Fruit fly (Drosophila melanogaster) whole organism, embryonic: ENCODE measurements around the gene Nepl21.

Experiments used
- Ada2b ChIP-seq: fragments of 200-800 bp; sonication (Bioruptor generic); IDR thresholded peaks from 2 replicates; pipeline ENCODE4 v1.3.6; 2022; ENCODE audit warnings: missing biosample characterization, missing genetic modification characterization
- B-H1 ChIP-seq: fragments of 200-800 bp; sonication (Bioruptor generic); IDR thresholded peaks from 3 replicates; pipeline ENCODE4 v1.3.6; 2022; ENCODE audit warnings: missing biosample characterization, missing genetic modification characterization
- CG10209 ChIP-seq: fragments of 200-800 bp; sonication (Bioruptor generic); optimal IDR thresholded peaks from 3 replicates; lab custom pipeline; 2017; ENCODE audit warnings: missing biosample characterization, mild to moderate bottlenecking, missing genetic modification characterization, missing genetic modification reagents
- CG12219 ChIP-seq: fragments of 200-800 bp; sonication (Bioruptor generic); optimal IDR thresholded peaks from 3 replicates; lab custom pipeline; 2018; ENCODE audit warnings: missing biosample characterization, mild to moderate bottlenecking, missing genetic modification characterization
- CG12769 ChIP-seq: fragments of 200-800 bp; sonication (Bioruptor generic); optimal IDR thresholded peaks from 2 replicates; lab custom pipeline; 2019; ENCODE audit warnings: missing biosample characterization, mild to moderate bottlenecking, missing genetic modification characterization, moderate library complexity
- CG12942 ChIP-seq: fragments of 200-800 bp; sonication (Bioruptor generic); optimal IDR thresholded peaks from 3 replicates; lab custom pipeline; 2016; ENCODE audit warnings: missing biosample characterization, missing genetic modification characterization
- CG1529 ChIP-seq: fragments of 200-800 bp; sonication (Bioruptor generic); optimal IDR thresholded peaks from 3 replicates; lab custom pipeline; 2018; ENCODE audit warnings: missing biosample characterization, missing genetic modification characterization
- CG1603 ChIP-seq: fragments of 200-800 bp; sonication (Bioruptor generic); optimal IDR thresholded peaks from 2 replicates; lab custom pipeline; 2019; ENCODE audit warnings: missing biosample characterization, mild to moderate bottlenecking, missing genetic modification characterization, moderate library complexity
- CG16779 ChIP-seq: fragments of 200-800 bp; sonication (Bioruptor generic); IDR thresholded peaks from 2 replicates; pipeline ENCODE4 v1.3.6; 2022; ENCODE audit warnings: missing biosample characterization, missing genetic modification characterization
- CG17612 ChIP-seq: fragments of 200-800 bp; sonication (Bioruptor generic); IDR thresholded peaks from 2 replicates; pipeline ENCODE4 v1.3.6; 2022; ENCODE audit warnings: missing biosample characterization, missing genetic modification characterization
- CG1832 ChIP-seq: fragments of 200-800 bp; sonication (Bioruptor generic); optimal IDR thresholded peaks from 2 replicates; lab custom pipeline; 2017; ENCODE audit warnings: missing biosample characterization, mild to moderate bottlenecking, missing genetic modification characterization, inconsistent platforms
- CG18476 ChIP-seq: fragments of 200-800 bp; sonication (Bioruptor generic); optimal IDR thresholded peaks from 2 replicates; lab custom pipeline; 2016; ENCODE audit warnings: missing biosample characterization, mild to moderate bottlenecking, missing genetic modification characterization
- CG2712 ChIP-seq: fragments of 200-800 bp; optimal IDR thresholded peaks from 3 replicates; lab custom pipeline; 2019; ENCODE audit warnings: missing biosample characterization, mild to moderate bottlenecking, missing genetic modification characterization, moderate library complexity
- CG33557 ChIP-seq: fragments of 200-800 bp; sonication (Bioruptor generic); optimal IDR thresholded peaks from 2 replicates; lab custom pipeline; 2019; ENCODE audit warnings: missing biosample characterization, mild to moderate bottlenecking, missing genetic modification characterization, moderate library complexity
- CG6791 ChIP-seq: fragments of 200-800 bp; sonication (Bioruptor generic); IDR thresholded peaks from 3 replicates; pipeline ENCODE4 v1.3.6; 2022; ENCODE audit warnings: missing biosample characterization, missing genetic modification characterization; ENCODE audit not compliant: partially characterized antibody
- CG8290 ChIP-seq, 3 experiments: fragments of 200-800 bp; sonication (Bioruptor generic); optimal IDR thresholded peaks; 2 replicates each; lab custom pipeline; 2016 to 2019; ENCODE audit warnings: missing biosample characterization in 3 of 3, missing genetic modification characterization in 3 of 3, mild to moderate bottlenecking in 2 of 3, moderate library complexity in 1 of 3
- CG9215 ChIP-seq: fragments of 200-800 bp; sonication (Bioruptor generic); IDR thresholded peaks from 2 replicates; pipeline ENCODE4 v1.3.6; 2022; ENCODE audit warnings: missing biosample characterization, missing genetic modification characterization
- CG9727 ChIP-seq: fragments of 200-800 bp; sonication (Bioruptor generic); optimal IDR thresholded peaks from 3 replicates; lab custom pipeline; 2017; ENCODE audit warnings: missing biosample characterization, mild to moderate bottlenecking, missing genetic modification characterization
- CTCF ChIP-seq: fragments of 200-800 bp; sonication (Bioruptor generic); optimal IDR thresholded peaks from 2 replicates; lab custom pipeline; 2017; ENCODE audit warnings: missing biosample characterization, mild to moderate bottlenecking, missing genetic modification characterization, moderate library complexity
- Deaf1 ChIP-seq: fragments of 200-800 bp; optimal IDR thresholded peaks from 3 replicates; lab custom pipeline; 2019; ENCODE audit warnings: missing biosample characterization, mild to moderate bottlenecking, missing genetic modification characterization, moderate library complexity
- Dll ChIP-seq: fragments of 200-800 bp; sonication (Bioruptor generic); IDR thresholded peaks from 4 replicates; pipeline ENCODE4 v1.3.6; 2022; ENCODE audit warnings: missing biosample characterization, missing genetic modification characterization; ENCODE audit not compliant: partially characterized antibody
- Elba2 ChIP-seq: fragments of 200-800 bp; sonication (Bioruptor generic); optimal IDR thresholded peaks from 3 replicates; lab custom pipeline; 2016; ENCODE audit warnings: missing biosample characterization, missing genetic modification characterization
- Hr39 ChIP-seq: fragments of >200 bp; optimal IDR thresholded peaks from 2 replicates; lab custom pipeline; 2017
- Kr ChIP-seq: fragments of 200-800 bp; sonication (Bioruptor generic); optimal IDR thresholded peaks from 2 replicates; lab custom pipeline; 2017; ENCODE audit warnings: missing biosample characterization, mild to moderate bottlenecking, missing genetic modification characterization
- Nf-YC ChIP-seq: fragments of 200-800 bp; optimal IDR thresholded peaks from 3 replicates; lab custom pipeline; 2019; ENCODE audit warnings: missing biosample characterization, mild to moderate bottlenecking, missing genetic modification characterization, moderate library complexity
- Oli ChIP-seq: fragments of 200-800 bp; sonication (Bioruptor generic); optimal IDR thresholded peaks from 2 replicates; lab custom pipeline; 2018; ENCODE audit warnings: missing biosample characterization, mild to moderate bottlenecking, missing genetic modification characterization, moderate library complexity
- ab ChIP-seq: fragments of 200-800 bp; sonication (Bioruptor generic); optimal IDR thresholded peaks from 2 replicates; lab custom pipeline; 2016; ENCODE audit warnings: missing biosample characterization, missing genetic modification characterization
- abd-A ChIP-seq: fragments of 200-800 bp; sonication (Bioruptor generic); optimal IDR thresholded peaks from 3 replicates; lab custom pipeline; 2019; ENCODE audit warnings: missing biosample characterization, mild to moderate bottlenecking, missing genetic modification characterization, moderate library complexity
- bab2 ChIP-seq: fragments of 200-800 bp; sonication (Bioruptor generic); optimal IDR thresholded peaks from 2 replicates; lab custom pipeline; 2016; ENCODE audit warnings: missing biosample characterization, missing genetic modification characterization
- bbx ChIP-seq: fragments of 200-800 bp; sonication (Bioruptor generic); IDR thresholded peaks from 2 replicates; pipeline ENCODE4 v1.3.6; 2022; ENCODE audit warnings: missing biosample characterization, missing genetic modification characterization; ENCODE audit not compliant: partially characterized antibody
- br ChIP-seq: fragments of >200 bp; optimal IDR thresholded peaks from 2 replicates; lab custom pipeline; 2017
- bsh ChIP-seq, 2 experiments: fragments of 200-800 bp; sonication (Bioruptor generic); optimal IDR thresholded peaks; 2 replicates each; lab custom pipeline; 2017 to 2018; ENCODE audit warnings: mild to moderate bottlenecking in 2 of 2, missing biosample characterization in 2 of 2, missing genetic modification characterization in 2 of 2, moderate library complexity in 1 of 2
- chinmo ChIP-seq: fragments of 200-800 bp; sonication (Bioruptor generic); IDR thresholded peaks from 4 replicates; pipeline ENCODE4 v1.3.6; 2022; ENCODE audit warnings: missing biosample characterization, missing genetic modification characterization; ENCODE audit not compliant: partially characterized antibody
- ci ChIP-seq: fragments of 200-800 bp; sonication (Bioruptor generic); IDR thresholded peaks from 3 replicates; pipeline ENCODE4 v1.3.6; 2022; ENCODE audit warnings: missing biosample characterization, missing genetic modification characterization
- corto ChIP-seq: fragments of 200-800 bp; sonication (Bioruptor generic); optimal IDR thresholded peaks from 2 replicates; lab custom pipeline; 2016; ENCODE audit warnings: missing biosample characterization, mild to moderate bottlenecking, missing genetic modification characterization, moderate library complexity
- crol ChIP-seq: fragments of 200-800 bp; sonication (Bioruptor generic); IDR thresholded peaks from 2 replicates; pipeline ENCODE4 v1.3.6; 2022; ENCODE audit warnings: missing biosample characterization, missing genetic modification characterization
- dm ChIP-seq: fragments of 200-800 bp; sonication (Bioruptor generic); optimal IDR thresholded peaks from 3 replicates; lab custom pipeline; 2016; ENCODE audit warnings: missing biosample characterization, missing genetic modification characterization
- ewg ChIP-seq: fragments of 200-800 bp; sonication (Bioruptor generic); optimal IDR thresholded peaks from 3 replicates; lab custom pipeline; 2017; ENCODE audit warnings: mild to moderate bottlenecking, missing biosample characterization, missing genetic modification reagents, missing genetic modification characterization
- gem ChIP-seq: fragments of 200-800 bp; sonication (Bioruptor generic); optimal IDR thresholded peaks from 2 replicates; lab custom pipeline; 2019; ENCODE audit warnings: missing biosample characterization, mild to moderate bottlenecking, missing genetic modification characterization, moderate library complexity
- kni ChIP-seq: fragments of 200-800 bp; sonication (Bioruptor generic); optimal IDR thresholded peaks from 3 replicates; lab custom pipeline; 2017; ENCODE audit warnings: mild to moderate bottlenecking, missing biosample characterization, missing genetic modification reagents, missing genetic modification characterization
- nerfin-2 ChIP-seq: fragments of 200-800 bp; sonication (Bioruptor generic); IDR thresholded peaks from 2 replicates; pipeline ENCODE4 v1.3.6; 2022; ENCODE audit warnings: missing biosample characterization, missing genetic modification characterization; ENCODE audit not compliant: partially characterized antibody
- nom ChIP-seq: fragments of 200-800 bp; sonication (Bioruptor generic); optimal IDR thresholded peaks from 2 replicates; lab custom pipeline; 2017; ENCODE audit warnings: missing biosample characterization, missing genetic modification characterization, mild to moderate bottlenecking, moderate library complexity, missing genetic modification reagents
- onecut ChIP-seq: fragments of 200-800 bp; sonication (Bioruptor generic); IDR thresholded peaks from 2 replicates; pipeline ENCODE4 v1.3.6; 2022; ENCODE audit warnings: missing biosample characterization, missing genetic modification characterization
- p53 ChIP-seq: fragments of 200-800 bp; sonication (Bioruptor generic); optimal IDR thresholded peaks from 2 replicates; lab custom pipeline; 2016; ENCODE audit warnings: missing biosample characterization, missing genetic modification characterization
- rib ChIP-seq: fragments of 200-800 bp; sonication (Bioruptor generic); IDR thresholded peaks from 2 replicates; pipeline ENCODE4 v1.3.6; 2022; ENCODE audit warnings: missing biosample characterization, missing genetic modification characterization
- slou ChIP-seq: fragments of 200-800 bp; sonication (Bioruptor generic); optimal IDR thresholded peaks from 3 replicates; lab custom pipeline; 2016; ENCODE audit warnings: missing biosample characterization, missing genetic modification characterization
- tna ChIP-seq: fragments of 200-800 bp; sonication (Bioruptor generic); IDR thresholded peaks from 2 replicates; pipeline ENCODE4 v1.3.6; 2022; ENCODE audit warnings: missing biosample characterization, missing genetic modification characterization; ENCODE audit not compliant: partially characterized antibody
- tx ChIP-seq: fragments of 200-800 bp; sonication (Bioruptor generic); optimal IDR thresholded peaks from 2 replicates; lab custom pipeline; 2016; ENCODE audit warnings: missing biosample characterization, missing genetic modification characterization
- unc-4 ChIP-seq: fragments of 200-800 bp; sonication (Bioruptor generic); IDR thresholded peaks from 2 replicates; pipeline ENCODE4 v1.3.6; 2022; ENCODE audit warnings: missing biosample characterization, missing genetic modification characterization; ENCODE audit not compliant: partially characterized antibody
- wdn ChIP-seq: fragments of 200-800 bp; sonication (Bioruptor generic); IDR thresholded peaks from 2 replicates; pipeline ENCODE4 v1.3.6; 2022; ENCODE audit warnings: missing biosample characterization, missing genetic modification characterization
- zen ChIP-seq: fragments of 200-800 bp; sonication (Bioruptor generic); optimal IDR thresholded peaks from 3 replicates; lab custom pipeline; 2018; ENCODE audit warnings: missing biosample characterization, mild to moderate bottlenecking, missing genetic modification characterization, moderate library complexity

The Nepl21 gene

dm6 chr3R:28858241-28858647 is 25.2 kb upstream of the Nepl21 start:
- TF ChIP-seq gem (tag; lab: Kevin White, UChicago) (no peak), CG1832 (peak; percentile 72), CG33557 (GFP tag; lab: Kevin White, UChicago) (no peak), CG10209 (GFP tag; lab: Kevin White, UChicago) (no peak), Oli (tag; lab: Kevin White, UChicago) (no peak), Deaf1 (peak; percentile 69), CG12769 (tag; lab: Kevin White, UChicago) (peak; percentile 9), onecut (no peak), ci (GFP tag; lab: Robert Waterston, UW) (peak; percentile 16; the same call in 1 of the 3 replicates), CG6791 (GFP tag; lab: Robert Waterston, UW) (peak; percentile 30; the same call in 1 of the 3 replicates), Hr39 (lab: Kevin White, UChicago) (no peak), Elba2 (no peak), CG2712 (tag; lab: Kevin White, UChicago) (no peak), ewg (peak; percentile 27), nom (GFP tag; lab: Kevin White, UChicago) (peak; percentile 99), Kr (GFP tag; lab: Kevin White, UChicago) (peak; percentile 71), Dll (GFP tag; lab: Robert Waterston, UW) (peak; percentile 10; the same call in 1 of the 4 replicates), abd-A (tag; lab: Kevin White, UChicago) (peak; percentile 43), Nf-YC (tag; lab: Kevin White, UChicago) (no peak), CG12219 (GFP tag; lab: Kevin White, UChicago) (no peak), crol (GFP tag; lab: Robert Waterston, UW) (no peak), unc-4 (no peak), kni (GFP tag; lab: Kevin White, UChicago) (peak; percentile 8), B-H1 (GFP tag; lab: Robert Waterston, UW) (no peak), CG16779 (GFP tag; lab: Robert Waterston, UW) (no peak), CG1529 (GFP tag; lab: Kevin White, UChicago) (no peak), p53 (GFP tag; lab: Kevin White, UChicago) (no peak), CG18476 (GFP tag; lab: Kevin White, UChicago) (no peak), CG9727 (GFP tag; lab: Kevin White, UChicago) (no peak), zen (tag; lab: Kevin White, UChicago) (no peak), CG9215 (GFP tag; lab: Robert Waterston, UW) (no peak), slou (GFP tag; lab: Kevin White, UChicago) (no peak), bsh (GFP tag; optimal IDR thresholded peaks at IDR 0.05; lab: Kevin White, UChicago) (peak in 1 of 2 experiments; percentile 90), CG1603 (tag; lab: Kevin White, UChicago) (no peak), tx (GFP tag; lab: Kevin White, UChicago) (no peak), CG12942 (GFP tag; lab: Kevin White, UChicago) (no peak), CTCF (peak; percentile 4), corto (peak; percentile 68), bbx (GFP tag; lab: Robert Waterston, UW) (0 out of 2 replicates have a peak, but pooled peaks have one; percentile 10), wdn (GFP tag; lab: Robert Waterston, UW) (no peak), dm (GFP tag; lab: Kevin White, UChicago) (no peak), tna (GFP tag; lab: Robert Waterston, UW) (no peak), nerfin-2 (GFP tag; lab: Robert Waterston, UW) (no peak), rib (GFP tag; lab: Robert Waterston, UW) (peak; percentile 35; the same call in 1 of the 2 replicates), bab2 (GFP tag; lab: Kevin White, UChicago) (no peak), CG8290 (GFP tag; optimal IDR thresholded peaks at IDR 0.05; lab: Kevin White, UChicago) (peak; percentile 24), CG8290 (tag; optimal IDR thresholded peaks at IDR 0.05; lab: Kevin White, UChicago) (no peak), chinmo (peak; percentile 84; the same call in 3 of the 4 replicates), CG17612 (GFP tag; lab: Robert Waterston, UW) (no peak), br (lab: Kevin White, UChicago) (no peak), ab (GFP tag; lab: Kevin White, UChicago) (no peak), Ada2b (GFP tag; lab: Robert Waterston, UW) (no peak)
